Fruit fly (Drosophila melanogaster) whole organism, embryonic: ENCODE measurements around the gene CG14286.

Source experiments
- Asciz ChIP-seq: fragments of 200-800 bp; sonication (Bioruptor generic); optimal IDR thresholded peaks from 2 replicates; lab custom pipeline; 2017; ENCODE audit warnings: missing biosample characterization, mild to moderate bottlenecking, missing genetic modification characterization, missing genetic modification reagents
- Awh ChIP-seq: fragments of 200-800 bp; sonication (Bioruptor generic); IDR thresholded peaks from 2 replicates; pipeline ENCODE4, ENCODE4 v1.3.6; 2022; ENCODE audit warnings: missing biosample characterization, missing genetic modification characterization
- B-H1 ChIP-seq: fragments of 200-800 bp; sonication (Bioruptor generic); IDR thresholded peaks from 3 replicates; pipeline ENCODE4 v1.3.6; 2022; ENCODE audit warnings: missing biosample characterization, missing genetic modification characterization
- CG10959 ChIP-seq: fragments of 200-800 bp; sonication (Bioruptor generic); IDR thresholded peaks from 2 replicates; pipeline ENCODE4 v1.3.6; 2022; ENCODE audit warnings: missing biosample characterization, missing genetic modification characterization
- CG11398 ChIP-seq: fragments of 200-800 bp; sonication (Bioruptor generic); optimal IDR thresholded peaks from 2 replicates; lab custom pipeline; 2016; ENCODE audit warnings: missing biosample characterization, missing genetic modification characterization
- CG11456 ChIP-seq: fragments of 200-800 bp; sonication (Bioruptor generic); IDR thresholded peaks from 3 replicates; pipeline ENCODE4 v1.3.6; 2022; ENCODE audit warnings: missing biosample characterization, missing genetic modification characterization
- CG12299 ChIP-seq: fragments of 200-800 bp; sonication (Bioruptor generic); optimal IDR thresholded peaks from 2 replicates; lab custom pipeline; 2018; ENCODE audit warnings: missing biosample characterization, mild to moderate bottlenecking, missing genetic modification characterization
- CG13424 ChIP-seq: fragments of 200-800 bp; sonication (Bioruptor generic); optimal IDR thresholded peaks from 2 replicates; lab custom pipeline; 2019; ENCODE audit warnings: missing biosample characterization, mild to moderate bottlenecking, missing genetic modification characterization, moderate library complexity
- CG15601 ChIP-seq: fragments of 200-800 bp; sonication (Bioruptor generic); optimal IDR thresholded peaks from 3 replicates; lab custom pipeline; 2019; ENCODE audit warnings: missing biosample characterization, mild to moderate bottlenecking, missing genetic modification characterization, moderate library complexity
- CG1602 ChIP-seq: fragments of 200-800 bp; sonication (Bioruptor generic); optimal IDR thresholded peaks from 3 replicates; lab custom pipeline; 2016; ENCODE audit warnings: missing biosample characterization, missing genetic modification characterization
- CG1603 ChIP-seq: fragments of 200-800 bp; sonication (Bioruptor generic); optimal IDR thresholded peaks from 2 replicates; lab custom pipeline; 2019; ENCODE audit warnings: missing biosample characterization, mild to moderate bottlenecking, missing genetic modification characterization, moderate library complexity
- CG17186 ChIP-seq: fragments of 200-800 bp; sonication (Bioruptor generic); optimal IDR thresholded peaks from 3 replicates; lab custom pipeline; 2017; ENCODE audit warnings: missing biosample characterization, missing genetic modification reagents, missing genetic modification characterization
- CG2712 ChIP-seq: fragments of 200-800 bp; optimal IDR thresholded peaks from 3 replicates; lab custom pipeline; 2019; ENCODE audit warnings: missing biosample characterization, mild to moderate bottlenecking, missing genetic modification characterization, moderate library complexity
- CG3281 ChIP-seq: fragments of 200-800 bp; sonication (Bioruptor generic); optimal IDR thresholded peaks from 3 replicates; lab custom pipeline; 2017; ENCODE audit warnings: missing biosample characterization, mild to moderate bottlenecking, missing genetic modification characterization
- CG33213 ChIP-seq: fragments of 200-800 bp; sonication (Bioruptor generic); optimal IDR thresholded peaks from 3 replicates; lab custom pipeline; 2016; ENCODE audit warnings: missing biosample characterization, missing genetic modification characterization
- CG3726 ChIP-seq: fragments of 200-800 bp; sonication (Bioruptor generic); IDR thresholded peaks from 3 replicates; pipeline ENCODE4, ENCODE4 v1.3.6; 2022; ENCODE audit warnings: missing biosample characterization, missing genetic modification characterization
- CG5245 ChIP-seq: fragments of 200-800 bp; sonication (Bioruptor generic); optimal IDR thresholded peaks from 3 replicates; lab custom pipeline; 2016; ENCODE audit warnings: missing biosample characterization, missing genetic modification characterization
- CG9215 ChIP-seq: fragments of 200-800 bp; sonication (Bioruptor generic); IDR thresholded peaks from 2 replicates; pipeline ENCODE4 v1.3.6; 2022; ENCODE audit warnings: missing biosample characterization, missing genetic modification characterization
- CG9932 ChIP-seq: fragments of 200-800 bp; sonication (Bioruptor generic); IDR thresholded peaks from 2 replicates; pipeline ENCODE4 v1.3.6; 2022; ENCODE audit warnings: missing biosample characterization, missing genetic modification characterization
- CTCF ChIP-seq: fragments of 200-800 bp; sonication (Bioruptor generic); optimal IDR thresholded peaks from 2 replicates; lab custom pipeline; 2017; ENCODE audit warnings: missing biosample characterization, mild to moderate bottlenecking, missing genetic modification characterization, moderate library complexity
- Chrac-16 ChIP-seq: fragments of 200-800 bp; sonication (Bioruptor generic); optimal IDR thresholded peaks from 3 replicates; lab custom pipeline; 2016; ENCODE audit warnings: missing biosample characterization, missing genetic modification characterization
- Dfd ChIP-seq, 2 experiments: fragments of >200 bp; optimal IDR thresholded peaks; 2 replicates each; lab custom pipeline; 2017; ENCODE audit warnings: missing biosample characterization in 2 of 2, missing genetic modification characterization in 2 of 2
- Dref ChIP-seq: fragments of 200-800 bp; sonication (Bioruptor generic); IDR thresholded peaks from 2 replicates; pipeline ENCODE4 v1.3.6; 2022; ENCODE audit warnings: missing biosample characterization, missing genetic modification characterization
- Elba2 ChIP-seq: fragments of 200-800 bp; sonication (Bioruptor generic); optimal IDR thresholded peaks from 3 replicates; lab custom pipeline; 2016; ENCODE audit warnings: missing biosample characterization, missing genetic modification characterization
- Ets65A ChIP-seq: fragments of 200-800 bp; sonication (Bioruptor generic); peaks from one replicate; lab custom pipeline; 2016; ENCODE audit warnings: missing biosample characterization, missing genetic modification characterization
- Gsc ChIP-seq: fragments of 200-800 bp; sonication (Bioruptor generic); IDR thresholded peaks from 2 replicates; pipeline ENCODE4 v1.3.6; 2022; ENCODE audit warnings: missing biosample characterization, missing genetic modification characterization
- HHEX ChIP-seq: fragments of 200-800 bp; sonication (Bioruptor generic); optimal IDR thresholded peaks from 3 replicates; lab custom pipeline; 2017; ENCODE audit warnings: missing biosample characterization, mild to moderate bottlenecking, missing genetic modification characterization, missing genetic modification reagents
- HLH54F ChIP-seq: fragments of 200-800 bp; sonication (Bioruptor generic); optimal IDR thresholded peaks from 3 replicates; lab custom pipeline; 2016; ENCODE audit warnings: missing biosample characterization, missing genetic modification characterization
- Hr3 ChIP-seq: fragments of 200-800 bp; sonication (Bioruptor generic); optimal IDR thresholded peaks from 3 replicates; lab custom pipeline; 2016; ENCODE audit warnings: missing biosample characterization, missing genetic modification characterization
- Hr51 ChIP-seq, 2 experiments: fragments of 200-800 bp; sonication (Bioruptor generic); optimal IDR thresholded peaks; 2 replicates in 1 of 2; 3 replicates in 1 of 2; lab custom pipeline; 2016 to 2018; ENCODE audit warnings: missing biosample characterization in 2 of 2, missing genetic modification characterization in 2 of 2, mild to moderate bottlenecking in 1 of 2, moderate library complexity in 1 of 2
- Med ChIP-seq: fragments of 200-800 bp; sonication (Bioruptor generic); peaks from one replicate; lab custom pipeline; 2016; ENCODE audit warnings: missing biosample characterization, missing genetic modification characterization, mild to moderate bottlenecking, inconsistent platforms, moderate library complexity
- NK7.1 ChIP-seq: fragments of 200-800 bp; sonication (Bioruptor generic); optimal IDR thresholded peaks from 3 replicates; lab custom pipeline; 2016; ENCODE audit warnings: missing biosample characterization, missing genetic modification characterization
- YL-1 ChIP-seq: fragments of 200-800 bp; sonication (Bioruptor generic); optimal IDR thresholded peaks from 3 replicates; lab custom pipeline; 2017; ENCODE audit warnings: missing biosample characterization, mild to moderate bottlenecking, missing genetic modification characterization
- cg ChIP-seq: fragments of 200-800 bp; sonication (Bioruptor generic); optimal IDR thresholded peaks from 3 replicates; lab custom pipeline; 2019; ENCODE audit warnings: missing biosample characterization, mild to moderate bottlenecking, missing genetic modification characterization, moderate library complexity
- da ChIP-seq: fragments of 200-800 bp; sonication (Bioruptor generic); optimal IDR thresholded peaks from 2 replicates; lab custom pipeline; 2016; ENCODE audit warnings: missing biosample characterization, missing genetic modification characterization
- dysf ChIP-seq: fragments of 200-800 bp; sonication (Bioruptor generic); IDR thresholded peaks from 3 replicates; pipeline ENCODE4 v1.3.6; 2022; ENCODE audit warnings: missing biosample characterization, missing genetic modification characterization
- emc ChIP-seq: fragments of 200-800 bp; sonication (Bioruptor generic); optimal IDR thresholded peaks from 2 replicates; lab custom pipeline; 2016; ENCODE audit warnings: missing biosample characterization, missing genetic modification characterization
- gcm ChIP-seq: fragments of 200-800 bp; sonication (Bioruptor generic); optimal IDR thresholded peaks from 2 replicates; lab custom pipeline; 2019; ENCODE audit warnings: missing biosample characterization, mild to moderate bottlenecking, missing genetic modification characterization, moderate library complexity
- gcm2 ChIP-seq: fragments of 200-800 bp; sonication (Bioruptor generic); optimal IDR thresholded peaks from 2 replicates; lab custom pipeline; 2016; ENCODE audit warnings: missing biosample characterization, missing genetic modification characterization
- klu ChIP-seq: fragments of 200-800 bp; sonication (Bioruptor generic); IDR thresholded peaks from 2 replicates; pipeline ENCODE4 v1.3.6; 2022; ENCODE audit warnings: missing biosample characterization, missing genetic modification characterization
- mld ChIP-seq: fragments of 200-800 bp; sonication (Bioruptor generic); IDR thresholded peaks from 3 replicates; pipeline ENCODE4 v1.3.6; 2022; ENCODE audit warnings: missing biosample characterization, missing genetic modification characterization; ENCODE audit not compliant: partially characterized antibody
- oc ChIP-seq: fragments of 200-800 bp; sonication (Bioruptor generic); optimal IDR thresholded peaks from 2 replicates; lab custom pipeline; 2018; ENCODE audit warnings: missing biosample characterization, mild to moderate bottlenecking, missing genetic modification characterization, moderate library complexity
- pb ChIP-seq: fragments of 200-800 bp; sonication (Bioruptor generic); optimal IDR thresholded peaks from 3 replicates; lab custom pipeline; 2016; ENCODE audit warnings: missing biosample characterization, missing genetic modification characterization
- pfk ChIP-seq: fragments of 200-800 bp; sonication (Bioruptor generic); optimal IDR thresholded peaks from 2 replicates; lab custom pipeline; 2018; ENCODE audit warnings: missing biosample characterization, mild to moderate bottlenecking, missing genetic modification characterization, moderate library complexity
- sens-2 ChIP-seq: fragments of 200-800 bp; sonication (Bioruptor generic); IDR thresholded peaks from 2 replicates; pipeline ENCODE4 v1.3.6; 2022; ENCODE audit warnings: missing biosample characterization, missing genetic modification characterization
- stwl ChIP-seq: fragments of 200-800 bp; sonication (Bioruptor generic); optimal IDR thresholded peaks from 3 replicates; lab custom pipeline; 2018; ENCODE audit warnings: missing biosample characterization, mild to moderate bottlenecking, missing genetic modification characterization, moderate library complexity
- tap ChIP-seq: fragments of 200-800 bp; optimal IDR thresholded peaks from 3 replicates; lab custom pipeline; 2019; ENCODE audit warnings: missing biosample characterization, mild to moderate bottlenecking, missing genetic modification characterization, moderate library complexity
- tin ChIP-seq: fragments of 200-800 bp; sonication (Bioruptor generic); optimal IDR thresholded peaks from 3 replicates; lab custom pipeline; 2016; ENCODE audit warnings: missing biosample characterization, missing genetic modification characterization
- twi ChIP-seq: fragments of 200-800 bp; optimal IDR thresholded peaks from 2 replicates; lab custom pipeline; 2019; ENCODE audit warnings: missing biosample characterization, mild to moderate bottlenecking, missing genetic modification characterization, moderate library complexity
- tx ChIP-seq: fragments of 200-800 bp; sonication (Bioruptor generic); optimal IDR thresholded peaks from 2 replicates; lab custom pipeline; 2016; ENCODE audit warnings: missing biosample characterization, missing genetic modification characterization
- zfh1 ChIP-seq: fragments of 200-800 bp; sonication (Bioruptor generic); IDR thresholded peaks from 3 replicates; pipeline ENCODE4 v1.3.6; 2022; ENCODE audit warnings: missing biosample characterization, missing genetic modification characterization

Gene CG14286

DNA sequence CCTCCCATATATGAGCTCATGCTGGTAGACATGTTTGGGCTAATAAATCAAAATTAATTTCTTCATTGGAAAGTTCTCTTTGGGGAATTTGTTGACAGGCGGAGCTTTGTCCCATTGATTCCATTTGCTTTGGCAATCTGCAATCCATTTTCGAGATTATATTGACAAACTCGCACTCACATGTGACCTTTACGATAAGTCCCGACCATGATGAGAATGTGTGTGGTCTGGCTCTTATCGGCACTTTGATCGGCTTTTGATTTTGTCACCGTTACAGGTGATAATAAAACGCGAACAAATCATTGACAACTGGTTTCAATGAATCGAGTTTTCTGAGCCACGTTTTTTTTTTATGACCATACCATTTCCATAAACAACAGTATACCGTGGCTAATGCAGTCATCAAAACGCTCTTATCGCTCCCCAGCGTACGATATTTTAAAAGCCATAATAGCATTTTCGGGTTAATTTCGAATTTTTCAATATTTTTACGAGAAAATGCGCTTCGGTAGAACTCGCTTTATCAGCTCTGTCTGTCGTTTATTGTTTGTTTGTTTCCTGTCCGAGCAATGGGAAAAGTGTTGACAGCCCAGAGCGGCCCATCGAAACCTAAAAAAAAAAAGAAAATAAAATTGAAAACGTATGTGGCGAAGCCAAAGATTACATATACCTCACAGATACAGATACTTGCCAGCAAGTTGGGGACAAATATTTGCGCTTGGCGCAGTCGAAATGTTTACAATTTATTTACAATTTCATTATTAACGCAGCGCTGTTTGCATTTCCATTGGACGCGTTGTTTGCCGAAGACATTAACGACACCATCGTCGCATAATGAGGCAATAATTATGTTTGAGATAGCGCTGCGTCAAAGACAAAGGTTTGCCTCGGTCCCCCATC, 26.3 kb upstream of the CG14286 start (continued):
- TF ChIP-seq CG9215 (GFP tag; lab: Robert Waterston, UW) (no peak), YL-1 (peak; percentile 92), pb (no peak), CG13424 (tag; lab: Kevin White, UChicago) (peak; percentile 77), Gsc (GFP tag; lab: Robert Waterston, UW) (no peak), emc (GFP tag; lab: Kevin White, UChicago) (no peak), CG11398 (GFP tag; lab: Kevin White, UChicago) (peak; percentile 87), Awh (GFP tag; lab: Robert Waterston, UW) (peak; percentile 94), Asciz (GFP tag; lab: Kevin White, UChicago) (peak; percentile 89), Med (GFP tag; lab: Kevin White, UChicago) (peak; percentile 79), B-H1 (no peak), CG3281 (no peak), Ets65A (no peak), CG1602 (peak; percentile 56), CG1603 (tag; lab: Kevin White, UChicago) (peak; percentile 84), CG33213 (peak; percentile 6), Hr3 (peak; percentile 11), cg (no peak), Hr51 (GFP tag; optimal IDR thresholded peaks at IDR 0.05; lab: Kevin White, UChicago) (peak; percentile 51 to 60), oc (tag; lab: Kevin White, UChicago) (peak; percentile 87), klu (GFP tag; lab: Robert Waterston, UW) (no peak), HHEX (GFP tag; lab: Kevin White, UChicago) (no peak), CG11456 (no peak), tx (peak; percentile 8), tap (tag; lab: Kevin White, UChicago) (peak; percentile 26), CG9932 (GFP tag; lab: Robert Waterston, UW) (no peak), Dfd (GFP tag; optimal IDR thresholded peaks at IDR 0.05; lab: Kevin White, UChicago) (no peak), Dref (GFP tag; lab: Robert Waterston, UW) (no peak), stwl (tag; lab: Kevin White, UChicago) (no peak), zfh1 (GFP tag; lab: Robert Waterston, UW) (peak; percentile 64), mld (GFP tag; lab: Robert Waterston, UW) (no peak), sens-2 (GFP tag; lab: Robert Waterston, UW) (peak; percentile 76; the same call in 1 of the 2 replicates), NK7.1 (GFP tag; lab: Kevin White, UChicago) (no peak), dysf (GFP tag; lab: Robert Waterston, UW) (no peak), CG3726 (GFP tag; lab: Robert Waterston, UW) (no peak), CG10959 (GFP tag; lab: Robert Waterston, UW) (no peak), pfk (GFP tag; lab: Kevin White, UChicago) (peak; percentile 27), Chrac-16 (GFP tag; lab: Kevin White, UChicago) (no peak), CG2712 (tag; lab: Kevin White, UChicago) (peak; percentile 39), CG15601 (tag; lab: Kevin White, UChicago) (peak; percentile 96), CG17186 (GFP tag; lab: Kevin White, UChicago) (peak; percentile 56), HLH54F (GFP tag; lab: Kevin White, UChicago) (no peak), gcm2 (GFP tag; lab: Kevin White, UChicago) (peak; percentile 42), da (GFP tag; lab: Kevin White, UChicago) (peak; percentile 45), twi (tag; lab: Kevin White, UChicago) (peak; percentile 65), CG5245 (GFP tag; lab: Kevin White, UChicago) (no peak), CG12299 (peak; percentile 86), gcm (GFP tag; lab: Kevin White, UChicago) (peak; percentile 92), tin (no peak), Elba2 (GFP tag; lab: Kevin White, UChicago) (no peak), CTCF (GFP tag; lab: Kevin White, UChicago) (peak; percentile 45)
